Fruit fly (Drosophila melanogaster): ENCODE measurements around the gene CG3117.
A peak's percentile ranks its signal among the peaks of the same experiment; 100 is the strongest.

CG3117 gene

dm6 chr2L:2808038-2808699 lies 38.8 kb downstream of the CG3117 start:
- peak; percentile 49 for TF ChIP-seq noc (tag; optimal IDR thresholded peaks at IDR 0.05)

- TF ChIP-seq noc (tag; optimal IDR thresholded peaks at IDR 0.05): no peak
Measured at dm6 chr2L:2807597-2807996, 39.4 kb downstream of the CG3117 start.

dm6 chr2L:2806190-2806763 lies 40.7 kb downstream of the CG3117 start:
- no peak for TF ChIP-seq noc (tag; optimal IDR thresholded peaks at IDR 0.05)

dm6 chr2L:2804634-2805311 lies 42.2 kb downstream of the CG3117 start, which contains the start of gene daw:
daw (plus strand) TSS chr2L:2805261.
- TF ChIP-seq noc (tag; optimal IDR thresholded peaks at IDR 0.05): peak; percentile 5

- TF ChIP-seq noc (tag; optimal IDR thresholded peaks at IDR 0.05): no peak
Measured at dm6 chr2L:2802527-2802926, 44.5 kb downstream of the CG3117 start.

- TF ChIP-seq noc (tag; optimal IDR thresholded peaks at IDR 0.05): peak; percentile 35
Measured at dm6 chr2L:2800956-2801776, 45.8 kb downstream of the CG3117 start.

dm6 chr2L:2799909-2800478 lies 47.0 kb downstream of the CG3117 start, which contains the start of gene Syt1:
Syt1 (minus strand) TSS chr2L:2799979.
- TF ChIP-seq noc (tag; optimal IDR thresholded peaks at IDR 0.05): no peak

- TF ChIP-seq noc (tag; optimal IDR thresholded peaks at IDR 0.05): no peak
Measured at dm6 chr2L:2797186-2797585, 49.8 kb downstream of the CG3117 start.
